Worm (Caenorhabditis elegans) whole organism, early embryonic: ENCODE results near the gene Y77E11A.12.
A peak's percentile ranks its signal among the peaks of the same experiment; 100 is the strongest.

Experiments used
- B0310.2 ChIP-seq: sonication (generic microtip); optimal IDR thresholded peaks from 2 replicates; lab custom pipeline; 2016; ENCODE audit warnings: mild to moderate bottlenecking, missing genetic modification characterization, missing compliant biosample characterization
- F13C5.2 ChIP-seq: sonication (generic microtip); optimal IDR thresholded peaks from 2 replicates; lab custom pipeline; 2017; ENCODE audit warnings: mild to moderate bottlenecking, missing genetic modification characterization, inconsistent platforms, missing compliant biosample characterization
- aly-1 ChIP-seq: sonication (generic microtip); optimal IDR thresholded peaks from 2 replicates; lab custom pipeline; 2016; ENCODE audit warnings: missing genetic modification characterization, missing compliant biosample characterization
- ama-1 ChIP-seq: fragments of 150-350 bp; optimal IDR thresholded peaks from 2 replicates; lab custom pipeline; 2014
- ceh-13 ChIP-seq: fragments of 200-800 bp; sonication (Bioruptor generic); optimal IDR thresholded peaks from 2 replicates; lab custom pipeline; 2018; ENCODE audit warnings: mild to moderate bottlenecking, missing genetic modification characterization, missing compliant biosample characterization
- ceh-36 ChIP-seq: sonication (generic microtip); optimal IDR thresholded peaks from 2 replicates; lab custom pipeline; 2016; ENCODE audit warnings: missing genetic modification characterization, inconsistent platforms, missing compliant biosample characterization
- ets-7 ChIP-seq: sonication (generic microtip); optimal IDR thresholded peaks from 2 replicates; lab custom pipeline; 2016; ENCODE audit warnings: missing genotype, missing genetic modification characterization, missing compliant biosample characterization
- flt-1 ChIP-seq: fragments of 200-800 bp; sonication (Bioruptor generic); IDR thresholded peaks from 2 replicates; pipeline ENCODE4 v1.3.6; 2022; ENCODE audit warnings: missing genetic modification characterization, missing compliant biosample characterization
- hmbx-1 ChIP-seq: sonication (generic microtip); optimal IDR thresholded peaks from 2 replicates; lab custom pipeline; 2016; ENCODE audit warnings: mild to moderate bottlenecking, missing genetic modification characterization, missing compliant biosample characterization
- hmg-4 ChIP-seq: fragments of 200-800 bp; sonication (Bioruptor generic); optimal IDR thresholded peaks from 2 replicates; lab custom pipeline; 2018; ENCODE audit warnings: mild to moderate bottlenecking, missing genetic modification characterization, missing compliant biosample characterization
- hnd-1 ChIP-seq: sonication (generic microtip); optimal IDR thresholded peaks from 2 replicates; lab custom pipeline; 2016; ENCODE audit warnings: missing genetic modification characterization, missing compliant biosample characterization
- pes-1 ChIP-seq: fragments of 200-800 bp; sonication (Bioruptor generic); IDR thresholded peaks from 2 replicates; pipeline ENCODE4 v1.3.6; 2022; ENCODE audit warnings: missing genetic modification reagents, missing genetic modification characterization, missing compliant biosample characterization
- scrt-1 ChIP-seq: fragments of 200-800 bp; sonication (Bioruptor generic); IDR thresholded peaks from 2 replicates; pipeline ENCODE4 v1.3.6; 2022; ENCODE audit warnings: missing genetic modification characterization, missing compliant biosample characterization
- sea-1 ChIP-seq: fragments of 200-800 bp; sonication (Bioruptor generic); conservative IDR thresholded peaks from 2 replicates; pipeline ENCODE4 v1.3.6; 2022; ENCODE audit warnings: missing genetic modification characterization, missing compliant biosample characterization
- tbx-11 ChIP-seq: fragments of 200-800 bp; sonication (Bioruptor generic); IDR thresholded peaks from 2 replicates; pipeline ENCODE4 v1.3.6; 2022; ENCODE audit warnings: missing genetic modification characterization, missing compliant biosample characterization
- tbx-37 ChIP-seq: fragments of 200-800 bp; sonication (Bioruptor generic); conservative IDR thresholded peaks from 2 replicates; pipeline ENCODE4 v1.3.6; 2022; ENCODE audit warnings: missing genetic modification reagents, missing genetic modification characterization, missing compliant biosample characterization
- tra-4 ChIP-seq: sonication (generic microtip); optimal IDR thresholded peaks from 2 replicates; lab custom pipeline; 2017; ENCODE audit warnings: missing genetic modification characterization, missing compliant biosample characterization

Y77E11A.12 gene

ce11 chrIV:1475009-1475408 is at the start of gene Y77E11A.12:
Gene Y77E11A.12 (minus strand): TSS chrIV:1475109.
- TF ChIP-seq scrt-1 (GFP tag; lab: Robert Waterston, UW) (no peak), aly-1 (no peak), tbx-37 (GFP tag; lab: Robert Waterston, UW) (no peak), ama-1 (no peak), B0310.2 (tag; lab: Kevin White, UChicago) (no peak), ceh-36 (tag; lab: Kevin White, UChicago) (no peak), tra-4 (tag; lab: Kevin White, UChicago) (no peak), F13C5.2 (tag; lab: Kevin White, UChicago) (no peak), ceh-13 (GFP tag; lab: Kevin White, UChicago) (no peak), hnd-1 (tag; lab: Kevin White, UChicago) (no peak), flt-1 (no peak), sea-1 (no peak), ets-7 (tag; lab: Kevin White, UChicago) (no peak), hmbx-1 (tag; lab: Kevin White, UChicago) (no peak), pes-1 (GFP tag; lab: Robert Waterston, UW) (no peak), tbx-11 (GFP tag; lab: Robert Waterston, UW) (no peak), hmg-4 (GFP tag; lab: Kevin White, UChicago) (no peak)

ce11 chrIV:1523418-1523817 is 48.5 kb upstream of the Y77E11A.12 start, which contains the start of gene K03H6.1:
Gene K03H6.1 (plus strand): TSS chrIV:1523718.
- TF ChIP-seq flt-1: no peak
- no peak for TF ChIP-seq ceh-13 (GFP tag; lab: Kevin White, UChicago)
- TF ChIP-seq ama-1: no peak
- TF ChIP-seq tra-4 (tag; lab: Kevin White, UChicago): no peak
- TF ChIP-seq sea-1: no peak
- TF ChIP-seq scrt-1 (GFP tag; lab: Robert Waterston, UW): no peak
- no peak for TF ChIP-seq hmg-4 (GFP tag; lab: Kevin White, UChicago)

- TF ChIP-seq ceh-13 (GFP tag; lab: Kevin White, UChicago) (no peak), hnd-1 (tag; lab: Kevin White, UChicago) (no peak), scrt-1 (GFP tag; lab: Robert Waterston, UW) (no peak), aly-1 (no peak), tbx-11 (GFP tag; lab: Robert Waterston, UW) (no peak), sea-1 (no peak), ama-1 (no peak), hmbx-1 (tag; lab: Kevin White, UChicago) (no peak), B0310.2 (tag; lab: Kevin White, UChicago) (no peak), pes-1 (GFP tag; lab: Robert Waterston, UW) (no peak), tbx-37 (GFP tag; lab: Robert Waterston, UW) (no peak), F13C5.2 (tag; lab: Kevin White, UChicago) (no peak), tra-4 (tag; lab: Kevin White, UChicago) (no peak), ceh-36 (tag; lab: Kevin White, UChicago) (no peak), flt-1 (no peak), hmg-4 (GFP tag; lab: Kevin White, UChicago) (no peak), ets-7 (tag; lab: Kevin White, UChicago) (no peak)
Measured at ce11 chrIV:1522358-1522757, 47.4 kb upstream of the Y77E11A.12 start.

- TF ChIP-seq flt-1 (no peak), hmg-4 (GFP tag; lab: Kevin White, UChicago) (no peak), hnd-1 (tag; lab: Kevin White, UChicago) (no peak), tbx-11 (GFP tag; lab: Robert Waterston, UW) (no peak), pes-1 (GFP tag; lab: Robert Waterston, UW) (no peak), ceh-36 (tag; lab: Kevin White, UChicago) (no peak), F13C5.2 (tag; lab: Kevin White, UChicago) (no peak), aly-1 (no peak), tra-4 (tag; lab: Kevin White, UChicago) (no peak), ets-7 (tag; lab: Kevin White, UChicago) (no peak), hmbx-1 (tag; lab: Kevin White, UChicago) (no peak), B0310.2 (tag; lab: Kevin White, UChicago) (no peak), ama-1 (no peak)
Measured at ce11 chrIV:1521224-1521623, 46.3 kb upstream of the Y77E11A.12 start, which contains the start of gene K03H6.4. Gene K03H6.4 (minus strand): TSS chrIV:1521324.

ce11 chrIV:1516527-1516926 is 41.6 kb upstream of the Y77E11A.12 start, which contains the start of gene clec-172:
Gene clec-172 (minus strand): TSS chrIV:1516627.
- no peak for TF ChIP-seq sea-1
- TF ChIP-seq ceh-36 (tag; lab: Kevin White, UChicago): no peak
- no peak for TF ChIP-seq ama-1
- no peak for TF ChIP-seq scrt-1 (GFP tag; lab: Robert Waterston, UW)
- TF ChIP-seq F13C5.2 (tag; lab: Kevin White, UChicago): no peak
- no peak for TF ChIP-seq hmg-4 (GFP tag; lab: Kevin White, UChicago)
- no peak for TF ChIP-seq B0310.2 (tag; lab: Kevin White, UChicago)
- TF ChIP-seq pes-1 (GFP tag; lab: Robert Waterston, UW): no peak
- TF ChIP-seq hnd-1 (tag; lab: Kevin White, UChicago): no peak
- no peak for TF ChIP-seq hmbx-1 (tag; lab: Kevin White, UChicago)
- no peak for TF ChIP-seq ets-7 (tag; lab: Kevin White, UChicago)
- TF ChIP-seq flt-1: no peak
- no peak for TF ChIP-seq tbx-37 (GFP tag; lab: Robert Waterston, UW)
- no peak for TF ChIP-seq tbx-11 (GFP tag; lab: Robert Waterston, UW)
- no peak for TF ChIP-seq tra-4 (tag; lab: Kevin White, UChicago)
- TF ChIP-seq ceh-13 (GFP tag; lab: Kevin White, UChicago): no peak
- TF ChIP-seq aly-1: no peak

- TF ChIP-seq sea-1 (no peak), F13C5.2 (tag; lab: Kevin White, UChicago) (no peak), flt-1 (no peak), ets-7 (tag; lab: Kevin White, UChicago) (no peak)
Measured at ce11 chrIV:1515891-1516290, 41.0 kb upstream of the Y77E11A.12 start.

ce11 chrIV:1514415-1514814 is 39.5 kb upstream of the Y77E11A.12 start:
- TF ChIP-seq ceh-36 (tag; lab: Kevin White, UChicago) (no peak), aly-1 (no peak), sea-1 (peak; percentile 66; the same call in 1 of the 2 replicates), tbx-11 (GFP tag; lab: Robert Waterston, UW) (peak; percentile 72), tra-4 (tag; lab: Kevin White, UChicago) (no peak), flt-1 (peak; percentile 51), scrt-1 (GFP tag; lab: Robert Waterston, UW) (0 out of 2 replicates have a peak, but pooled peaks have one; percentile 56), F13C5.2 (tag; lab: Kevin White, UChicago) (no peak), ama-1 (no peak), hnd-1 (tag; lab: Kevin White, UChicago) (no peak), ets-7 (tag; lab: Kevin White, UChicago) (no peak), tbx-37 (GFP tag; lab: Robert Waterston, UW) (no peak), pes-1 (GFP tag; lab: Robert Waterston, UW) (peak; percentile 69)
